Fruit fly (Drosophila melanogaster): Measurements from ENCODE around the gene frma.

dm6 chrX:5515151-5515550 is 19.3 kb upstream of the frma start:
- TF ChIP-seq h (optimal IDR thresholded peaks at IDR 0.05) (no peak), insv (optimal IDR thresholded peaks at IDR 0.05) (no peak), ttk (optimal IDR thresholded peaks at IDR 0.05) (no peak), psq (optimal IDR thresholded peaks at IDR 0.05) (no peak)

Data from Kc167 (cell line).